Fruit fly (Drosophila melanogaster) whole organism, wandering third instar larva: ENCODE results near the gene CG43924.

ENCODE experiments used
- Abd-B ChIP-seq: fragments of >200 bp; optimal IDR thresholded peaks from 2 replicates; lab custom pipeline; 2017; ENCODE audit warnings: missing biosample characterization, missing genetic modification characterization
- CG32264 ChIP-seq: fragments of 200-800 bp; sonication (Bioruptor generic); optimal IDR thresholded peaks from 2 replicates; lab custom pipeline; 2016; ENCODE audit warnings: missing biosample characterization, missing genetic modification characterization
- CrebA ChIP-seq: fragments of 200-800 bp; sonication (Bioruptor generic); optimal IDR thresholded peaks from 2 replicates; lab custom pipeline; 2016; ENCODE audit warnings: missing biosample characterization, mild to moderate bottlenecking, missing genetic modification characterization, borderline replicate concordance
- Dfd ChIP-seq: fragments of >200 bp; optimal IDR thresholded peaks from 2 replicates; lab custom pipeline; 2017; ENCODE audit warnings: missing biosample characterization, missing genetic modification characterization
- GATAd ChIP-seq: sonication (Bioruptor generic); optimal IDR thresholded peaks from 2 replicates; lab custom pipeline; 2016; ENCODE audit warnings: missing biosample characterization, missing genetic modification characterization
- Jra ChIP-seq: sonication (Bioruptor generic); optimal IDR thresholded peaks from 2 replicates; lab custom pipeline; 2016; ENCODE audit warnings: missing biosample characterization, missing genetic modification characterization
- Vsx2 ChIP-seq: fragments of 200-300, 225-300 bp; sonication (Bioruptor generic); optimal IDR thresholded peaks from 2 replicates; lab custom pipeline; 2018; ENCODE audit warnings: missing biosample characterization, missing genetic modification characterization; ENCODE audit not compliant: partially characterized antibody
- br ChIP-seq: fragments of 200-800 bp; sonication (Bioruptor generic); optimal IDR thresholded peaks from 2 replicates; lab custom pipeline; 2016; ENCODE audit warnings: missing biosample characterization, missing genetic modification characterization
- fru ChIP-seq: fragments of 200-800 bp; sonication (Bioruptor generic); optimal IDR thresholded peaks from 3 replicates; lab custom pipeline; 2016; ENCODE audit warnings: missing biosample characterization, mild to moderate bottlenecking, missing genetic modification characterization
- h ChIP-seq: fragments of 200-800 bp; sonication (Bioruptor generic); optimal IDR thresholded peaks from 3 replicates; lab custom pipeline; 2016; ENCODE audit warnings: missing biosample characterization, mild to moderate bottlenecking, missing genetic modification characterization
- usp ChIP-seq: fragments of >200 bp; optimal IDR thresholded peaks from 2 replicates; lab custom pipeline; 2017; ENCODE audit warnings: missing biosample characterization, missing genetic modification characterization

dm6 chr2L:15746600-15747393, 35.9 kb upstream of the CG43924 start:
- TF ChIP-seq h (GFP tag; lab: Kevin White, UChicago): peak; percentile 57
- no peak for TF ChIP-seq GATAd (GFP tag; lab: Kevin White, UChicago)
- no peak for TF ChIP-seq Abd-B (GFP tag; lab: Kevin White, UChicago)
- TF ChIP-seq Dfd (GFP tag; lab: Kevin White, UChicago): no peak
- TF ChIP-seq br (GFP tag; lab: Kevin White, UChicago): peak; percentile 61
- no peak for TF ChIP-seq CG32264 (GFP tag; lab: Kevin White, UChicago)
- TF ChIP-seq CrebA (GFP tag; lab: Kevin White, UChicago): no peak
- peak; percentile 24 for TF ChIP-seq Jra (GFP tag; lab: Kevin White, UChicago)
- TF ChIP-seq usp (GFP tag; lab: Kevin White, UChicago): no peak
- no peak for TF ChIP-seq Vsx2 (GFP tag; lab: Kevin White, UChicago)
- peak; percentile 51 for TF ChIP-seq fru (GFP tag; lab: Kevin White, UChicago)
